Fruit fly (Drosophila melanogaster) whole organism, embryonic: ENCODE measurements around the gene CG31287.
A peak's percentile ranks its signal among the peaks of the same experiment; 100 is the strongest.

Source experiments
- Adf1 ChIP-seq: fragments of 200-800 bp; sonication (Bioruptor generic); IDR thresholded peaks from 2 replicates; pipeline ENCODE4 v1.3.6; 2022; ENCODE audit warnings: missing biosample characterization, missing genetic modification characterization
- Atf3 ChIP-seq: fragments of 200-800 bp; sonication (Bioruptor generic); optimal IDR thresholded peaks from 3 replicates; lab custom pipeline; 2016; ENCODE audit warnings: missing biosample characterization, missing genetic modification characterization
- Atf6 ChIP-seq: fragments of 200-800 bp; sonication (Bioruptor generic); IDR thresholded peaks from 2 replicates; pipeline ENCODE4 v1.3.6; 2022; ENCODE audit warnings: missing biosample characterization, missing genetic modification characterization
- Bdp1 ChIP-seq: fragments of 200-800 bp; sonication (Bioruptor generic); optimal IDR thresholded peaks from 3 replicates; lab custom pipeline; 2016; ENCODE audit warnings: missing biosample characterization, missing genetic modification characterization
- CG11398 ChIP-seq: fragments of 200-800 bp; sonication (Bioruptor generic); optimal IDR thresholded peaks from 2 replicates; lab custom pipeline; 2016; ENCODE audit warnings: missing biosample characterization, missing genetic modification characterization
- CG12942 ChIP-seq: fragments of 200-800 bp; sonication (Bioruptor generic); optimal IDR thresholded peaks from 3 replicates; lab custom pipeline; 2016; ENCODE audit warnings: missing biosample characterization, missing genetic modification characterization
- CG15011 ChIP-seq: fragments of 200-800 bp; sonication (Bioruptor generic); optimal IDR thresholded peaks from 3 replicates; lab custom pipeline; 2018; ENCODE audit warnings: missing biosample characterization, mild to moderate bottlenecking, missing genetic modification characterization
- CG16813 ChIP-seq: fragments of 200-800 bp; sonication (Bioruptor generic); IDR thresholded peaks from 3 replicates; pipeline ENCODE4 v1.3.6; 2022; ENCODE audit warnings: missing biosample characterization, missing genetic modification characterization; ENCODE audit not compliant: partially characterized antibody
- CG2120 ChIP-seq: fragments of 200-800 bp; sonication (Bioruptor generic); optimal IDR thresholded peaks from 3 replicates; lab custom pipeline; 2016; ENCODE audit warnings: missing biosample characterization, missing genetic modification characterization
- CG2678 ChIP-seq: fragments of 200-800 bp; sonication (Bioruptor generic); optimal IDR thresholded peaks from 3 replicates; lab custom pipeline; 2019; ENCODE audit warnings: missing biosample characterization, mild to moderate bottlenecking, missing genetic modification characterization, moderate library complexity
- CG30403 ChIP-seq: fragments of 200-800 bp; sonication (Bioruptor generic); optimal IDR thresholded peaks from 3 replicates; lab custom pipeline; 2016; ENCODE audit warnings: missing biosample characterization, missing genetic modification characterization
- CG3065 ChIP-seq: fragments of 200-800 bp; sonication (Bioruptor generic); optimal IDR thresholded peaks from 2 replicates; lab custom pipeline; 2016; ENCODE audit warnings: missing biosample characterization, missing genetic modification characterization
- CG3838 ChIP-seq: fragments of 200-800 bp; sonication (Bioruptor generic); optimal IDR thresholded peaks from 3 replicates; lab custom pipeline; 2016; ENCODE audit warnings: missing biosample characterization, missing genetic modification characterization
- CG4360 ChIP-seq: fragments of 200-800 bp; sonication (Bioruptor generic); IDR thresholded peaks from 2 replicates; pipeline ENCODE4 v1.3.6; 2022; ENCODE audit warnings: missing biosample characterization, missing genetic modification characterization
- CG6791 ChIP-seq: fragments of 200-800 bp; sonication (Bioruptor generic); IDR thresholded peaks from 3 replicates; pipeline ENCODE4 v1.3.6; 2022; ENCODE audit warnings: missing biosample characterization, missing genetic modification characterization; ENCODE audit not compliant: partially characterized antibody
- CG6854 ChIP-seq: fragments of 200-800 bp; sonication (Bioruptor generic); optimal IDR thresholded peaks from 3 replicates; lab custom pipeline; 2017; ENCODE audit warnings: missing biosample characterization, mild to moderate bottlenecking, missing genetic modification characterization
- CG9797 ChIP-seq: fragments of 200-800 bp; sonication (Bioruptor generic); optimal IDR thresholded peaks from 3 replicates; lab custom pipeline; 2018; ENCODE audit warnings: missing biosample characterization, mild to moderate bottlenecking, missing genetic modification characterization
- Deaf1 ChIP-seq: fragments of 200-800 bp; optimal IDR thresholded peaks from 3 replicates; lab custom pipeline; 2019; ENCODE audit warnings: missing biosample characterization, mild to moderate bottlenecking, missing genetic modification characterization, moderate library complexity
- Dip2 ChIP-seq: fragments of 200-800 bp; sonication (Bioruptor generic); IDR thresholded peaks from 2 replicates; pipeline ENCODE4 v1.3.6; 2022; ENCODE audit warnings: missing biosample characterization, missing genetic modification characterization
- Dll ChIP-seq: fragments of 200-800 bp; sonication (Bioruptor generic); IDR thresholded peaks from 4 replicates; pipeline ENCODE4 v1.3.6; 2022; ENCODE audit warnings: missing biosample characterization, missing genetic modification characterization; ENCODE audit not compliant: partially characterized antibody
- Doc2 ChIP-seq: fragments of 200-800 bp; sonication (Bioruptor generic); IDR thresholded peaks from 2 replicates; pipeline ENCODE4 v1.3.6; 2022; ENCODE audit warnings: missing biosample characterization, missing genetic modification characterization
- Dref ChIP-seq: fragments of 200-800 bp; sonication (Bioruptor generic); IDR thresholded peaks from 2 replicates; pipeline ENCODE4 v1.3.6; 2022; ENCODE audit warnings: missing biosample characterization, missing genetic modification characterization
- GATAe ChIP-seq: fragments of 200-800 bp; sonication (Bioruptor generic); conservative IDR thresholded peaks from 2 replicates; pipeline ENCODE4 v1.3.6; 2022; ENCODE audit warnings: missing biosample characterization, missing genetic modification characterization
- Kr ChIP-seq: fragments of 200-800 bp; sonication (Bioruptor generic); optimal IDR thresholded peaks from 2 replicates; lab custom pipeline; 2017; ENCODE audit warnings: missing biosample characterization, mild to moderate bottlenecking, missing genetic modification characterization
- NK7.1 ChIP-seq: fragments of 200-800 bp; sonication (Bioruptor generic); optimal IDR thresholded peaks from 3 replicates; lab custom pipeline; 2016; ENCODE audit warnings: missing biosample characterization, missing genetic modification characterization
- Poxn ChIP-seq: fragments of 200-800 bp; sonication (Bioruptor generic); IDR thresholded peaks from 2 replicates; pipeline ENCODE4 v1.3.6; 2022; ENCODE audit warnings: missing biosample characterization, missing genetic modification characterization
- Tbp ChIP-seq: fragments of >200 bp; optimal IDR thresholded peaks from 2 replicates; lab custom pipeline; 2018; ENCODE audit warnings: missing biosample characterization, missing genetic modification characterization
- ac ChIP-seq: fragments of 200-800 bp; sonication (Bioruptor generic); optimal IDR thresholded peaks from 3 replicates; lab custom pipeline; 2017; ENCODE audit warnings: missing biosample characterization, mild to moderate bottlenecking, missing genetic modification characterization
- bbx ChIP-seq: fragments of 200-800 bp; sonication (Bioruptor generic); IDR thresholded peaks from 2 replicates; pipeline ENCODE4 v1.3.6; 2022; ENCODE audit warnings: missing biosample characterization, missing genetic modification characterization; ENCODE audit not compliant: partially characterized antibody
- corto ChIP-seq: fragments of 200-800 bp; sonication (Bioruptor generic); optimal IDR thresholded peaks from 2 replicates; lab custom pipeline; 2016; ENCODE audit warnings: missing biosample characterization, mild to moderate bottlenecking, missing genetic modification characterization, moderate library complexity
- dmrt11E ChIP-seq: fragments of 200-800 bp; sonication (Bioruptor generic); optimal IDR thresholded peaks from 3 replicates; lab custom pipeline; 2018; ENCODE audit warnings: missing biosample characterization, mild to moderate bottlenecking, missing genetic modification characterization, moderate library complexity
- en ChIP-seq: fragments of 200-800 bp; sonication (Bioruptor generic); optimal IDR thresholded peaks from 2 replicates; lab custom pipeline; 2016; ENCODE audit warnings: missing biosample characterization, missing genetic modification characterization
- ewg ChIP-seq: fragments of 200-800 bp; sonication (Bioruptor generic); optimal IDR thresholded peaks from 3 replicates; lab custom pipeline; 2017; ENCODE audit warnings: mild to moderate bottlenecking, missing biosample characterization, missing genetic modification reagents, missing genetic modification characterization
- gcm2 ChIP-seq: fragments of 200-800 bp; sonication (Bioruptor generic); optimal IDR thresholded peaks from 2 replicates; lab custom pipeline; 2016; ENCODE audit warnings: missing biosample characterization, missing genetic modification characterization
- gsb ChIP-seq: fragments of 200-800 bp; sonication (Bioruptor generic); IDR thresholded peaks from 2 replicates; pipeline ENCODE4 v1.3.6; 2022; ENCODE audit warnings: missing biosample characterization, missing genetic modification characterization
- jigr1 ChIP-seq: fragments of 200-800 bp; sonication (Bioruptor generic); IDR thresholded peaks from 3 replicates; pipeline ENCODE4 v1.3.6; 2022; ENCODE audit warnings: missing biosample characterization, missing genetic modification characterization
- jing ChIP-seq: fragments of 200-800 bp; sonication (Bioruptor generic); optimal IDR thresholded peaks from 2 replicates; lab custom pipeline; 2018; ENCODE audit warnings: missing biosample characterization, mild to moderate bottlenecking, missing genetic modification characterization
- lilli ChIP-seq: fragments of 200-800 bp; sonication (Bioruptor generic); optimal IDR thresholded peaks from 3 replicates; lab custom pipeline; 2016; ENCODE audit warnings: missing biosample characterization, missing genetic modification characterization
- lov ChIP-seq, 2 experiments: fragments of 200-800 bp in 1 of 2; fragments of >200 bp in 1 of 2; sonication (Bioruptor generic) in 1 of 2; IDR thresholded peaks in 1 of 2; optimal IDR thresholded peaks in 1 of 2; 2 replicates in 1 of 2; 3 replicates in 1 of 2; pipeline versions ENCODE4 v1.3.6 to Lab custom; 2017 to 2022; ENCODE audit warnings: missing biosample characterization in 1 of 2, missing genetic modification characterization in 1 of 2
- peb ChIP-seq: fragments of 200-800 bp; sonication (Bioruptor generic); IDR thresholded peaks from 2 replicates; pipeline ENCODE4 v1.3.6; 2022; ENCODE audit warnings: missing biosample characterization, missing genetic modification characterization
- scrt ChIP-seq: fragments of 200-800 bp; sonication (Bioruptor generic); optimal IDR thresholded peaks from 2 replicates; lab custom pipeline; 2018; ENCODE audit warnings: missing biosample characterization, mild to moderate bottlenecking, missing genetic modification characterization, moderate library complexity
- seq ChIP-seq: fragments of 200-800 bp; sonication (Bioruptor generic); IDR thresholded peaks from 2 replicates; pipeline ENCODE4 v1.3.6; 2022; ENCODE audit warnings: missing biosample characterization, missing genetic modification characterization
- sima ChIP-seq: fragments of 200-800 bp; sonication (Bioruptor generic); optimal IDR thresholded peaks from 2 replicates; lab custom pipeline; 2016; ENCODE audit warnings: missing biosample characterization, missing genetic modification characterization
- so ChIP-seq: fragments of 200-800 bp; sonication (Bioruptor generic); IDR thresholded peaks from 3 replicates; pipeline ENCODE4 v1.3.6; 2022; ENCODE audit warnings: missing biosample characterization, missing genetic modification characterization
- sob ChIP-seq: fragments of 200-800 bp; sonication (Bioruptor generic); IDR thresholded peaks from 2 replicates; pipeline ENCODE4 v1.3.6; 2022; ENCODE audit warnings: missing biosample characterization, missing genetic modification characterization
- sqz ChIP-seq: fragments of 200-800 bp; sonication (Bioruptor generic); optimal IDR thresholded peaks from 3 replicates; lab custom pipeline; 2018; ENCODE audit warnings: missing biosample characterization, mild to moderate bottlenecking, missing genetic modification characterization
- trh ChIP-seq: fragments of 200-800 bp; sonication (Bioruptor generic); optimal IDR thresholded peaks from 2 replicates; lab custom pipeline; 2016; ENCODE audit warnings: missing biosample characterization, missing genetic modification characterization
- wdn ChIP-seq: fragments of 200-800 bp; sonication (Bioruptor generic); IDR thresholded peaks from 2 replicates; pipeline ENCODE4 v1.3.6; 2022; ENCODE audit warnings: missing biosample characterization, missing genetic modification characterization

CG31287 gene

DNA sequence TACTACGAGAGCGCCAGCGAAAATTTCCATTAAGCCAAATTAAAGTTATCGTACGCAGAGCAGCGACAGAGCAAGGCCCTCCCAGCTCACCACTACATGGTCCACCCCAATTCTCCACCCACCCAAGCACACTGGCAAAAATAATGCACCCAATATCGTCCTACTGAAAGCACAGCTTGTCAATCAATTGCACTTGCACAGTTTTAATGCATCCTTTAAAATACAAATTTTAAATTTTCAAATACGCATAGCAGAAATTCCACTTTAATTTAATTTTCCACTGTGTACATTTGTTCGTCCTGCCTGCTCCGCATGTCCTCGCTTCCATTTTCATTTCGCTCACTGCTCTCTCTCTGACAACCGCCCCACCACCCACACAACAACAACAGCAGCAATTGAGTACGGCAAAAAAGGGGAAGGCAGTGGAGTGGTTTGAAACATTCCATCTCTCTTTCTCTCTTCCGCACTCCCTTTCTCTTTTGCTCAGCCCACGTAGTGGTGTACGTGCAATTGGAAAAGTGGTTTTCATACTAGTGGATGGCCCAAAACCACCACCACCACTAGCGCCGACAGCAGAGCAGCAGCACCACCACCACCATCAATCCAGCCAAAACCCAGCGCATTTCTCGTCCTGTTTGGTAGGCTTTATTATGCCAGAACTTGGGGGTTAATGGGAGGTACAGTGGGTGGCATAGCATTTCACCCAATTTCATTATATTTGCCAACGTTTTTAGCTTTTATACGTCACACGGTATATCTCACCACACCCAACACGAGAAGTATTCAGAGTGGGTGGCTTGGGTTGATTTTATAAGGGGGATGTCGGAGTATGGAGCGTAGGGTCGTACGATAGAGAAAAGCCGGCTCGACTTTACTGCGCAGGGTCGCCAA is 44.7 kb downstream of the CG31287 start:
- peak; percentile 8 for TF ChIP-seq CG9797 (GFP tag; lab: Kevin White, UChicago)
- peak; percentile 32 for TF ChIP-seq CG3065 (GFP tag; lab: Kevin White, UChicago)
- TF ChIP-seq NK7.1 (GFP tag; lab: Kevin White, UChicago) = peak; percentile 80
- peak; percentile 36 for TF ChIP-seq dmrt11E (tag; lab: Kevin White, UChicago)
- TF ChIP-seq scrt = peak; percentile 92
- peak; percentile 84 for TF ChIP-seq CG15011 (GFP tag; lab: Kevin White, UChicago)
- peak; percentile 44 for TF ChIP-seq Kr
- TF ChIP-seq lilli (GFP tag; lab: Kevin White, UChicago) = peak; percentile 66
- TF ChIP-seq seq (GFP tag; lab: Robert Waterston, UW) = peak; percentile 47
- peak; percentile 6 for TF ChIP-seq CG11398 (GFP tag; lab: Kevin White, UChicago)
- no peak for TF ChIP-seq trh
- peak; percentile 74 for TF ChIP-seq CG30403
- TF ChIP-seq Dip2 (GFP tag; lab: Robert Waterston, UW) = peak; percentile 23; the same call in 1 of the 2 replicates
- TF ChIP-seq bbx (GFP tag; lab: Robert Waterston, UW) = no peak; the same call in 1 of the 2 replicates
- peak; percentile 17 for TF ChIP-seq jing (GFP tag; lab: Kevin White, UChicago)
- TF ChIP-seq CG16813 (GFP tag; lab: Robert Waterston, UW) = no peak
- no peak for TF ChIP-seq Doc2
- no peak; the same call in 1 of the 2 replicates for TF ChIP-seq GATAe (GFP tag; lab: Robert Waterston, UW)
- TF ChIP-seq lov (optimal IDR thresholded peaks at IDR 0.05; lab: Kevin White, UChicago) = no peak
- TF ChIP-seq lov (GFP tag; IDR thresholded peaks at IDR 0.05; lab: Robert Waterston, UW) = peak; percentile 81; the same call in 2 of the 3 replicates
- 0 out of 2 replicates have a peak, but pooled peaks have one; percentile 18 for TF ChIP-seq gsb (GFP tag; lab: Robert Waterston, UW)
- peak; percentile 52; the same call in 1 of the 3 replicates for TF ChIP-seq so (GFP tag; lab: Robert Waterston, UW)
- TF ChIP-seq peb (GFP tag; lab: Robert Waterston, UW) = no peak
- TF ChIP-seq Adf1 (GFP tag; lab: Robert Waterston, UW) = peak; percentile 5; the same call in 1 of the 2 replicates
- TF ChIP-seq sqz = peak; percentile 64
- TF ChIP-seq Dref (GFP tag; lab: Robert Waterston, UW) = no peak
- peak; percentile 52 for TF ChIP-seq ewg (GFP tag; lab: Kevin White, UChicago)
- TF ChIP-seq ac (GFP tag; lab: Kevin White, UChicago) = no peak
- peak; percentile 86 for TF ChIP-seq sima (GFP tag; lab: Kevin White, UChicago)
- TF ChIP-seq wdn (GFP tag; lab: Robert Waterston, UW) = no peak
- peak; percentile 82 for TF ChIP-seq CG2120 (GFP tag; lab: Kevin White, UChicago)
- TF ChIP-seq Poxn (GFP tag; lab: Robert Waterston, UW) = no peak
- peak; percentile 32 for TF ChIP-seq CG12942 (GFP tag; lab: Kevin White, UChicago)
- TF ChIP-seq sob (GFP tag; lab: Robert Waterston, UW) = peak; percentile 93
- TF ChIP-seq CG3838 (GFP tag; lab: Kevin White, UChicago) = no peak
- TF ChIP-seq Deaf1 (tag; lab: Kevin White, UChicago) = peak; percentile 46
- peak; percentile 93 for TF ChIP-seq CG2678
- peak; percentile 64 for TF ChIP-seq en
- TF ChIP-seq CG6791 (GFP tag; lab: Robert Waterston, UW) = no peak
- 0 out of 4 replicates have a peak, but pooled peaks have one; percentile 10 for TF ChIP-seq Dll (GFP tag; lab: Robert Waterston, UW)
- peak; percentile 50; the same call in 2 of the 3 replicates for TF ChIP-seq jigr1 (GFP tag; lab: Robert Waterston, UW)
- TF ChIP-seq gcm2 (GFP tag; lab: Kevin White, UChicago) = peak; percentile 6
- no peak for TF ChIP-seq Tbp
- peak; percentile 93 for TF ChIP-seq CG4360 (GFP tag; lab: Robert Waterston, UW)
- no peak for TF ChIP-seq Atf3
- no peak for TF ChIP-seq corto (GFP tag; lab: Kevin White, UChicago)
- TF ChIP-seq CG6854 = peak; percentile 94
- peak; percentile 14 for TF ChIP-seq Bdp1 (GFP tag; lab: Kevin White, UChicago)
- peak; percentile 72 for TF ChIP-seq Atf6
